Worm (Caenorhabditis elegans): ENCODE results near the gene gur-4.

DNA sequence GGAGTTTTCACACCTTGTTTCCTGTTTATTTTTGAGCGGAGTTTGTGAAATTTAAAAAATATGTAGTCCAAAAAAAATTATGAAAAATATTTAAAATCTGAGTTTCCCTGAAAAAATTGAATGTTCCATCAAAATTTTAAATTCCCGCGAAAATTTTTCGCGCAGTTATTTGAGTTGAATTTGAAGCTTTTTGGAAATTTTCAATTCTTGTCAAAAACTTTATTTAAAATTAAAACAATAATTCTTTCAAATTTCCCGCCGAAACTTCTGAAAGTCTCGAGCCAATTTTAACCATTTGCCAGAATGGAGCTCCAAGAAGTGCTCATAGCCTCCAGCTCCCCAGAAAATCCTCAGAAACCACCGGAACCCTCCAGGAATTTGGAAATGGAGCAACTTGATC, at the start of gene gur-4:
- TF ChIP-seq W03F9.2 (tag; optimal IDR thresholded peaks at IDR 0.05) = no peak
- TF ChIP-seq him-1 (tag; optimal IDR thresholded peaks at IDR 0.05) = no peak

Data from whole organism, L4/young adult.